Worm (Caenorhabditis elegans): ENCODE measurements around the gene clc-23.

Gene clc-23

DNA sequence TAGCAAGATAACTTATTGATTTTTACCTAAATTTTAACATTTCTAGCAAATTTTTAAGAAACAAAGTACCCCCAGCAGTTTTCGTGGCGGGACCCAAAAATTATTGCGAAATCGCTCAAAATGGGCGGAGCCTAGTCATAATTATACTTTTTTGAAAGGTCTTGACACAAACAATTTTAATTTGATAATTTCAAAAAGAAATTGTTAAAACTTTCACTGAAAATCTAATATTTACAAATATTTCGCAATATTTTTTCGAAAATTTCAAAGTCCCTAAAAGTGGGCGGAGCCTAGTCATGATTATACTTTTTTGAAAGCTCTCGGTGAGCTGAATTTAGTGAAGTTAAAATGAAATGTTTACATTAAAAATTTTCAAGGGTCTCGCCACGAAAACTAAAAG lies 16.3 kb upstream of the clc-23 start:
- TF ChIP-seq med-1 (GFP tag; optimal IDR thresholded peaks at IDR 0.05; ENCODE audit: insufficient read depth): no peak
- TF ChIP-seq ztf-29 (GFP tag; IDR thresholded peaks at IDR 0.05): no peak
- no peak for TF ChIP-seq ref-1 (GFP tag; conservative IDR thresholded peaks at IDR 0.05)
- no peak for TF ChIP-seq ztf-23 (GFP tag; IDR thresholded peaks at IDR 0.05)
- no peak for TF ChIP-seq cog-1 (tag; optimal IDR thresholded peaks at IDR 0.05)
- TF ChIP-seq T22C8.4 (GFP tag; IDR thresholded peaks at IDR 0.05): no peak
- no peak for TF ChIP-seq tab-1 (GFP tag; IDR thresholded peaks at IDR 0.05)
- no peak for TF ChIP-seq flt-1 (GFP tag; IDR thresholded peaks at IDR 0.05)
- TF ChIP-seq klf-2 (GFP tag; conservative IDR thresholded peaks at IDR 0.05): no peak

- TF ChIP-seq T22C8.4 (GFP tag; IDR thresholded peaks at IDR 0.05) (no peak), ztf-23 (GFP tag; IDR thresholded peaks at IDR 0.05) (no peak), ref-1 (GFP tag; conservative IDR thresholded peaks at IDR 0.05) (no peak), ztf-29 (GFP tag; IDR thresholded peaks at IDR 0.05) (no peak), cog-1 (tag; optimal IDR thresholded peaks at IDR 0.05) (no peak), med-1 (GFP tag; optimal IDR thresholded peaks at IDR 0.05; ENCODE audit: insufficient read depth) (no peak), klf-2 (GFP tag; conservative IDR thresholded peaks at IDR 0.05) (no peak), tab-1 (GFP tag; IDR thresholded peaks at IDR 0.05) (no peak), flt-1 (GFP tag; IDR thresholded peaks at IDR 0.05) (no peak)
These were observed 13.4 kb upstream of the clc-23 start for ce11 chrIII:1007143-1007905.

ce11 chrIII:1008091-1008490 lies 12.7 kb upstream of the clc-23 start, which contains the start of gene clc-27:
Gene clc-27, plus strand, starts transcription at chrIII:1008391.
- TF ChIP-seq flt-1 (GFP tag; IDR thresholded peaks at IDR 0.05) (no peak), T22C8.4 (GFP tag; IDR thresholded peaks at IDR 0.05) (no peak), cog-1 (tag; optimal IDR thresholded peaks at IDR 0.05) (no peak), ztf-29 (GFP tag; IDR thresholded peaks at IDR 0.05) (no peak), tab-1 (GFP tag; IDR thresholded peaks at IDR 0.05) (no peak), ref-1 (GFP tag; conservative IDR thresholded peaks at IDR 0.05) (no peak), klf-2 (GFP tag; conservative IDR thresholded peaks at IDR 0.05) (no peak)

DNA sequence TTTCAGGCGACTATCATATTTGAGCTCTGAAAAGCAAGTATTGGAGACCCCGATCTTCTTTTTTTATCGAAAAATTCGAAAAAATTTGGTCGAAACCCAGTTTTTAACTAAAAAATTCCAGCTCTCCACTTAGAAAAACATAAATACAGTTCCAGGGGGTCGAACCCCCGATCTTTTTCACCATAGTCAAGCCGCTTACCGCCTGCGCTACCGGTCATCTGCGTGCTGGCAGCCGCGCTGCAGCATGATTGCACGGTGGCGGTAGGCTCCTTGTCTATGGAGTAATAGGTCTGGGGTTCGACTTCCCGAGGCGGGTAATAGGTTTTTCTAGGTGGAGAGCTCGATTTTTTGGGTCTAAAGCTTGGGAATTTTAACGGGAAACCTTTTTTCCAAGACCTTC lies 11.0 kb upstream of the clc-23 start, which contains the start of gene clc-24:
Gene clc-24, plus strand, starts transcription at position 263 of the 400 bp plus-strand sequence.
- TF ChIP-seq tab-1 (GFP tag; IDR thresholded peaks at IDR 0.05) (no peak), ztf-23 (GFP tag; IDR thresholded peaks at IDR 0.05) (no peak), ztf-29 (GFP tag; IDR thresholded peaks at IDR 0.05) (no peak), cog-1 (tag; optimal IDR thresholded peaks at IDR 0.05) (no peak), ref-1 (GFP tag; conservative IDR thresholded peaks at IDR 0.05) (no peak), med-1 (GFP tag; optimal IDR thresholded peaks at IDR 0.05; ENCODE audit: insufficient read depth) (no peak), klf-2 (GFP tag; conservative IDR thresholded peaks at IDR 0.05) (no peak), flt-1 (GFP tag; IDR thresholded peaks at IDR 0.05) (no peak), T22C8.4 (GFP tag; IDR thresholded peaks at IDR 0.05) (no peak)

DNA sequence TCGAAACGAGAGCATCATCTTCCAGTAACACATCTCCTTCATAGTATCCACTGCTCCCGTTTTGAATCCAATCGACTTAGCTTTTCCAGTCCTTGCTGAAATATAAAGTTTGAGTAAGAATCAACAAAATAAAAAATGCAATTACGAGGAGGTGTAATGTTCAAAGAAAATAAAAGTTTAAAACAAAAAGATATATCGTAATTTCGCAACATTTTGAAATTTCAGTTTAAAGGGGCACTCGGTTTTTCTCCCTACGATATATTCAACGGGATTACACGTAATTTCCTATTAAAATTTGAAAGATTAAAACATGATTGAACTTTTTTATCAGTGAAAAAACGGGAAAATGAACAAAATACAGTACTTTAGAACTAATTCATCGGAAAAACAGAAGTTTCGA lies 4.7 kb upstream of the clc-23 start, which contains the start of gene Y34F4.3:
Gene Y34F4.3, minus strand, starts transcription at position 101 of the 400 bp plus-strand sequence.
- TF ChIP-seq klf-2 (GFP tag; conservative IDR thresholded peaks at IDR 0.05): no peak
- no peak for TF ChIP-seq med-1 (GFP tag; optimal IDR thresholded peaks at IDR 0.05; ENCODE audit: insufficient read depth)
- no peak for TF ChIP-seq ztf-29 (GFP tag; IDR thresholded peaks at IDR 0.05)
- no peak for TF ChIP-seq ref-1 (GFP tag; conservative IDR thresholded peaks at IDR 0.05)
- no peak for TF ChIP-seq cog-1 (tag; optimal IDR thresholded peaks at IDR 0.05)
- TF ChIP-seq T22C8.4 (GFP tag; IDR thresholded peaks at IDR 0.05): no peak
- TF ChIP-seq ztf-23 (GFP tag; IDR thresholded peaks at IDR 0.05): no peak
- TF ChIP-seq tab-1 (GFP tag; IDR thresholded peaks at IDR 0.05): no peak
- no peak for TF ChIP-seq flt-1 (GFP tag; IDR thresholded peaks at IDR 0.05)

ce11 chrIII:1026261-1026660 lies 5.5 kb downstream of the clc-23 start, which contains the start of gene clc-25:
Gene clc-25, minus strand, starts transcription at chrIII:1026361.
- no peak for TF ChIP-seq ref-1 (GFP tag; conservative IDR thresholded peaks at IDR 0.05)
- TF ChIP-seq klf-2 (GFP tag; conservative IDR thresholded peaks at IDR 0.05): no peak
- TF ChIP-seq cog-1 (tag; optimal IDR thresholded peaks at IDR 0.05): no peak
- TF ChIP-seq T22C8.4 (GFP tag; IDR thresholded peaks at IDR 0.05): no peak
- no peak for TF ChIP-seq tab-1 (GFP tag; IDR thresholded peaks at IDR 0.05)
- no peak for TF ChIP-seq med-1 (GFP tag; optimal IDR thresholded peaks at IDR 0.05; ENCODE audit: insufficient read depth)
- TF ChIP-seq ztf-23 (GFP tag; IDR thresholded peaks at IDR 0.05): no peak
- no peak for TF ChIP-seq ztf-29 (GFP tag; IDR thresholded peaks at IDR 0.05)
- TF ChIP-seq flt-1 (GFP tag; IDR thresholded peaks at IDR 0.05): no peak

DNA sequence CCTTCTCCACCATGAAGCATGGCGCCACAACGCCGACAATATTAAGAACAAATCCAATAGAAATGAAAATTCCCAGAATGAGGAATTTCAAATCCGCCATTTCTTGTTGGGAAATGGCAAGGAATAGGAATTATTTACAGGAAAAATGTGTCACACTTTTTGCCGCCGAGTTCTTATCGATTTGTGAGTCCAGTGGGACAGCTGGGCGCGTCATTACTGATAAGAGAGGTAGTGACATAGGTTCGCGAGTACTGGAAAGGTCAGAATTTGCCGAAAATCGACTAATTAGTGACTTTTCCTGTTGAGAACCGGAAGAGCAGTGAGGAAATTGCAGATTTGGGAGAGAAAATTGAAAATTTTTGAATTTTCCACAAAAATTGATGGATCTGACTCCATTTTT lies 7.5 kb downstream of the clc-23 start:
- TF ChIP-seq ref-1 (GFP tag; conservative IDR thresholded peaks at IDR 0.05) (no peak), klf-2 (GFP tag; conservative IDR thresholded peaks at IDR 0.05) (no peak), flt-1 (GFP tag; IDR thresholded peaks at IDR 0.05) (no peak), ztf-29 (GFP tag; IDR thresholded peaks at IDR 0.05) (no peak), ztf-23 (GFP tag; IDR thresholded peaks at IDR 0.05) (no peak), tab-1 (GFP tag; IDR thresholded peaks at IDR 0.05) (no peak)

ce11 chrIII:1030965-1031364 lies 10.2 kb downstream of the clc-23 start, which contains the start of the genes clc-26 and E_BE45912.2:
Gene clc-26, minus strand, starts transcription at chrIII:1031065.
Gene E_BE45912.2, minus strand, starts transcription at chrIII:1031103.
- TF ChIP-seq ref-1 (GFP tag; conservative IDR thresholded peaks at IDR 0.05) (no peak), T22C8.4 (GFP tag; IDR thresholded peaks at IDR 0.05) (no peak), ztf-23 (GFP tag; IDR thresholded peaks at IDR 0.05) (no peak), tab-1 (GFP tag; IDR thresholded peaks at IDR 0.05) (no peak), cog-1 (tag; optimal IDR thresholded peaks at IDR 0.05) (no peak), med-1 (GFP tag; optimal IDR thresholded peaks at IDR 0.05; ENCODE audit: insufficient read depth) (no peak), flt-1 (GFP tag; IDR thresholded peaks at IDR 0.05) (no peak), klf-2 (GFP tag; conservative IDR thresholded peaks at IDR 0.05) (no peak), ztf-29 (GFP tag; IDR thresholded peaks at IDR 0.05) (no peak)

DNA sequence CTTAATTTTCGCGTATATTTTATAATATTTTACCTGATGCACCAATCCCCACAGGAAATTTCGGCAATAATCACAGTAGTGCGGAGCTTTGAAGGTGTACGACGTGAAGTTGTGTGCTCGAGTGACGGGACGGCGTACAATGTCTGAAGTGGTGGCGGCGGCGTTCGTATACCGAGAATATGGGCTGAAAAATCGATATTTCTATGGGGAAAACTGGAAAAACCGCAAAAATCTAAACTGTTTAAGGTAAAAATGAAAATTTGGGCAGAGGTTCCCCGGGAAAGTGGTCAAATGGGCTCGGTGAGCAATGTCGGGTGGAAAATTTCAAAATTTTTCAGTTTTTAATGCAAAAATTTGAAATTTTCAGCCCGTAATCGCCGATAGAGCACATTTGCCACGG lies 14.1 kb downstream of the clc-23 start:
- no peak for TF ChIP-seq flt-1 (GFP tag; IDR thresholded peaks at IDR 0.05)
- no peak for TF ChIP-seq ztf-29 (GFP tag; IDR thresholded peaks at IDR 0.05)
- TF ChIP-seq med-1 (GFP tag; optimal IDR thresholded peaks at IDR 0.05; ENCODE audit: insufficient read depth): no peak
- TF ChIP-seq ref-1 (GFP tag; conservative IDR thresholded peaks at IDR 0.05): no peak
- TF ChIP-seq tab-1 (GFP tag; IDR thresholded peaks at IDR 0.05): no peak

Measured in whole organism, midembryonic.